Worm (Caenorhabditis elegans): ENCODE measurements around the gene clec-27.

DNA sequence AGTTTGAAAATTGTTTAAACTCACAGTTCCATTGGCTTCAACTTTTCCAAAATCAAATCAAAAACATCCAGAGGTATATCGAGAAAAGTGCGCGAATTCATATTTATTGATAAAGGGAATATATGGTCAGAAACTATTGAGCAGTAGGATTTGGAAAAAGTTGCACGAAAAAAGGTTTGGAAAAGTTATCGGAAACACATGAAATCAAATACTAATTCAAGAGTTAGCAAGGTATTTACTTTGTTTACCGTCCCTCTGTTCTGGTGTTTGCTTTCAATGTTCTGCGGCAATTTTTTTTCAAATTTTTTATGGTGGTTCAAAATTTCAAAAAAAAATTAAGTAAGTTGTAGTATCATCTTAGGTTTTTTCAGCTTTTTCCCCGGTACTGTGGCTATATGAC, 44.9 kb downstream of the clec-27 start, which contains the start of gene fbxa-45:
- TF ChIP-seq nhr-11 (tag; optimal IDR thresholded peaks at IDR 0.05) (no peak), unc-62 (GFP tag; optimal IDR thresholded peaks at IDR 0.05 in 1 of 2) (no peak), unc-62 (tag; optimal IDR thresholded peaks at IDR 0.05) (no peak), tag-97 (GFP tag; IDR thresholded peaks at IDR 0.05) (no peak), gei-8 (GFP tag; optimal IDR thresholded peaks at IDR 0.05) (no peak), egl-27 (tag; optimal IDR thresholded peaks at IDR 0.05) (no peak), aha-1 (tag) (no peak), ama-1 (optimal IDR thresholded peaks at IDR 0.05) (no peak), aly-2 (tag; optimal IDR thresholded peaks at IDR 0.05) (no peak), dve-1 (tag; optimal IDR thresholded peaks at IDR 0.05; ENCODE audit: insufficient read depth) (no peak), F49E8.2 (tag; optimal IDR thresholded peaks at IDR 0.05; ENCODE audit: borderline replicate concordance) (no peak)
